Worm (Caenorhabditis elegans): ENCODE results near the gene R04A9.9.
A peak's percentile ranks its signal among the peaks of the same experiment; 100 is the strongest.

The R04A9.9 gene

ce11 chrX:397259-397658, 6.9 kb upstream of the R04A9.9 start, which contains the start of gene R04A9.6:
R04A9.6 (plus strand) TSS chrX:397559.
- TF ChIP-seq nhr-85 (tag) (peak; percentile 37), zip-4 (GFP tag; optimal IDR thresholded peaks at IDR 0.05) (no peak)

- TF ChIP-seq pag-3 (tag; optimal IDR thresholded peaks at IDR 0.05; ENCODE audit: borderline replicate concordance, insufficient read depth) (no peak), irx-1 (tag; optimal IDR thresholded peaks at IDR 0.05) (no peak), skn-1 (tag; optimal IDR thresholded peaks at IDR 0.05) (no peak), elt-3 (tag; optimal IDR thresholded peaks at IDR 0.05) (no peak), fos-1 (tag; optimal IDR thresholded peaks at IDR 0.05) (no peak), ets-5 (GFP tag; IDR thresholded peaks at IDR 0.05) (no peak), lin-14 (GFP tag; optimal IDR thresholded peaks at IDR 0.05) (no peak), xbp-1 (tag; optimal IDR thresholded peaks at IDR 0.05) (no peak), rnt-1 (tag; optimal IDR thresholded peaks at IDR 0.05) (no peak), ceh-90 (tag; optimal IDR thresholded peaks at IDR 0.05) (no peak), hpl-2 (GFP tag; optimal IDR thresholded peaks at IDR 0.05) (no peak), nhr-11 (tag; optimal IDR thresholded peaks at IDR 0.05) (no peak), C34B4.2 (tag; optimal IDR thresholded peaks at IDR 0.05) (no peak), lir-3 (tag; optimal IDR thresholded peaks at IDR 0.05; ENCODE audit: poor library complexity) (no peak), ceh-8 (GFP tag; optimal IDR thresholded peaks at IDR 0.05) (no peak), nhr-71 (tag; optimal IDR thresholded peaks at IDR 0.05) (no peak), nhr-20 (tag; optimal IDR thresholded peaks at IDR 0.05) (no peak), unc-130 (tag; optimal IDR thresholded peaks at IDR 0.05) (no peak)
Measured at ce11 chrX:394709-395108, 4.3 kb upstream of the R04A9.9 start, which contains the start of gene R04A9.7. R04A9.7 (minus strand) TSS chrX:394892.

ce11 chrX:389566-389965, 803 bp downstream of the R04A9.9 start:
- no peak for TF ChIP-seq lin-15B (tag; optimal IDR thresholded peaks at IDR 0.05)
- no peak for TF ChIP-seq hlh-17 (GFP tag; optimal IDR thresholded peaks at IDR 0.05; ENCODE audit: borderline replicate concordance)
- no peak for TF ChIP-seq C16A3.4 (tag; optimal IDR thresholded peaks at IDR 0.05)
- no peak for TF ChIP-seq lsy-2 (tag; optimal IDR thresholded peaks at IDR 0.05)
- no peak for TF ChIP-seq nhr-84 (tag; optimal IDR thresholded peaks at IDR 0.05)
- no peak for TF ChIP-seq jun-1 (tag; optimal IDR thresholded peaks at IDR 0.05)
- TF ChIP-seq ceh-90 (tag; optimal IDR thresholded peaks at IDR 0.05) = no peak
- no peak for TF ChIP-seq isw-1 (GFP tag; IDR thresholded peaks at IDR 0.05)
- no peak for TF ChIP-seq fkh-4 (tag; optimal IDR thresholded peaks at IDR 0.05; ENCODE audit: borderline replicate concordance)
- no peak for TF ChIP-seq nhr-77 (tag; optimal IDR thresholded peaks at IDR 0.05)
- no peak for TF ChIP-seq xbp-1 (tag; optimal IDR thresholded peaks at IDR 0.05)
- no peak for TF ChIP-seq dpl-1 (GFP tag; optimal IDR thresholded peaks at IDR 0.05)

- TF ChIP-seq pqm-1 (tag; optimal IDR thresholded peaks at IDR 0.05) = no peak
- TF ChIP-seq pag-3 (tag; optimal IDR thresholded peaks at IDR 0.05; ENCODE audit: borderline replicate concordance, insufficient read depth) = no peak
- TF ChIP-seq Y116A8C.19 (tag; optimal IDR thresholded peaks at IDR 0.05; ENCODE audit: borderline replicate concordance) = no peak
- TF ChIP-seq hlh-17 (GFP tag; optimal IDR thresholded peaks at IDR 0.05; ENCODE audit: borderline replicate concordance) = no peak
- TF ChIP-seq ceh-8 (GFP tag; optimal IDR thresholded peaks at IDR 0.05) = no peak
- TF ChIP-seq alr-1 (tag; optimal IDR thresholded peaks at IDR 0.05; ENCODE audit: borderline replicate concordance) = no peak
- TF ChIP-seq lir-3 (tag; optimal IDR thresholded peaks at IDR 0.05; ENCODE audit: poor library complexity) = no peak
- no peak for TF ChIP-seq aha-1 (tag; optimal IDR thresholded peaks at IDR 0.05)
- no peak for TF ChIP-seq ztf-11 (tag; optimal IDR thresholded peaks at IDR 0.05)
- TF ChIP-seq nhr-47 (tag; optimal IDR thresholded peaks at IDR 0.05) = no peak
- no peak for TF ChIP-seq jun-1 (tag; optimal IDR thresholded peaks at IDR 0.05)
- no peak for TF ChIP-seq nhr-84 (tag; optimal IDR thresholded peaks at IDR 0.05)
- no peak for TF ChIP-seq efl-3 (GFP tag; optimal IDR thresholded peaks at IDR 0.05)
- peak; percentile 25 for TF ChIP-seq snu-23 (GFP tag; optimal IDR thresholded peaks at IDR 0.05)
- TF ChIP-seq nhr-85 (tag) = no peak
- no peak for TF ChIP-seq elt-2 (tag; optimal IDR thresholded peaks at IDR 0.05)
- no peak for TF ChIP-seq ceh-88 (GFP tag; IDR thresholded peaks at IDR 0.05)
- TF ChIP-seq nhr-71 (tag; optimal IDR thresholded peaks at IDR 0.05) = no peak
- TF ChIP-seq nhr-11 (tag; optimal IDR thresholded peaks at IDR 0.05) = no peak
- no peak for TF ChIP-seq ztf-4 (tag; optimal IDR thresholded peaks at IDR 0.05)
- TF ChIP-seq nhr-76 (tag; optimal IDR thresholded peaks at IDR 0.05) = no peak
- TF ChIP-seq lin-14 (GFP tag; optimal IDR thresholded peaks at IDR 0.05) = no peak
- TF ChIP-seq egl-13 (tag; optimal IDR thresholded peaks at IDR 0.05) = no peak
- no peak for TF ChIP-seq nhr-20 (tag; optimal IDR thresholded peaks at IDR 0.05)
- no peak for TF ChIP-seq unc-86 (tag; optimal IDR thresholded peaks at IDR 0.05)
- no peak for TF ChIP-seq elt-3 (tag; optimal IDR thresholded peaks at IDR 0.05)
- TF ChIP-seq zip-4 (GFP tag; optimal IDR thresholded peaks at IDR 0.05) = no peak
- TF ChIP-seq unc-130 (tag; optimal IDR thresholded peaks at IDR 0.05) = no peak
- TF ChIP-seq lin-15B (tag; optimal IDR thresholded peaks at IDR 0.05) = no peak
- no peak for TF ChIP-seq fos-1 (tag; optimal IDR thresholded peaks at IDR 0.05)
- TF ChIP-seq mef-2 (tag; optimal IDR thresholded peaks at IDR 0.05) = no peak
Measured at ce11 chrX:388728-389127, 1.6 kb downstream of the R04A9.9 start, which contains the start of gene ceh-93. ceh-93 (minus strand) TSS chrX:388797.
